Fruit fly (Drosophila melanogaster) whole organism, embryonic: Measurements from ENCODE around the gene asun.

ENCODE experiments used
- Antp ChIP-seq: fragments of 200-800 bp; sonication (Bioruptor generic); optimal IDR thresholded peaks from 3 replicates; lab custom pipeline; 2016; ENCODE audit warnings: missing biosample characterization, missing genetic modification characterization
- B-H1 ChIP-seq: fragments of 200-800 bp; sonication (Bioruptor generic); IDR thresholded peaks from 3 replicates; pipeline ENCODE4 v1.3.6; 2022; ENCODE audit warnings: missing biosample characterization, missing genetic modification characterization
- Bdp1 ChIP-seq: fragments of 200-800 bp; sonication (Bioruptor generic); optimal IDR thresholded peaks from 3 replicates; lab custom pipeline; 2016; ENCODE audit warnings: missing biosample characterization, missing genetic modification characterization
- Bgb ChIP-seq: fragments of 200-800 bp; sonication (Bioruptor generic); IDR thresholded peaks from 2 replicates; pipeline ENCODE4 v1.3.6; 2022; ENCODE audit warnings: missing biosample characterization, missing genetic modification characterization; ENCODE audit not compliant: partially characterized antibody
- CG10209 ChIP-seq: fragments of 200-800 bp; sonication (Bioruptor generic); optimal IDR thresholded peaks from 3 replicates; lab custom pipeline; 2017; ENCODE audit warnings: missing biosample characterization, mild to moderate bottlenecking, missing genetic modification characterization, missing genetic modification reagents
- CG12071 ChIP-seq: fragments of 200-800 bp; sonication (Bioruptor generic); optimal IDR thresholded peaks from 3 replicates; lab custom pipeline; 2018; ENCODE audit warnings: missing biosample characterization, mild to moderate bottlenecking, missing genetic modification characterization
- CG12236 ChIP-seq: fragments of 200-800 bp; sonication (Bioruptor generic); optimal IDR thresholded peaks from 2 replicates; lab custom pipeline; 2016; ENCODE audit warnings: missing biosample characterization, missing genetic modification characterization
- CG12744 ChIP-seq: fragments of 200-800 bp; sonication (Bioruptor generic); optimal IDR thresholded peaks from 2 replicates; lab custom pipeline; 2016; ENCODE audit warnings: missing biosample characterization, missing genetic modification characterization
- CG14667 ChIP-seq: fragments of 200-800 bp; sonication (Bioruptor generic); IDR thresholded peaks from 2 replicates; pipeline ENCODE4 v1.3.6; 2022; ENCODE audit warnings: missing biosample characterization, missing genetic modification characterization
- CG14710 ChIP-seq: fragments of 200-800 bp; sonication (Bioruptor generic); optimal IDR thresholded peaks from 3 replicates; lab custom pipeline; 2019; ENCODE audit warnings: missing biosample characterization, mild to moderate bottlenecking, missing genetic modification characterization, moderate library complexity
- CG15011 ChIP-seq: fragments of 200-800 bp; sonication (Bioruptor generic); optimal IDR thresholded peaks from 3 replicates; lab custom pipeline; 2018; ENCODE audit warnings: missing biosample characterization, mild to moderate bottlenecking, missing genetic modification characterization
- CG16779 ChIP-seq: fragments of 200-800 bp; sonication (Bioruptor generic); IDR thresholded peaks from 2 replicates; pipeline ENCODE4 v1.3.6; 2022; ENCODE audit warnings: missing biosample characterization, missing genetic modification characterization
- CG17328 ChIP-seq: fragments of 200-800 bp; sonication (Bioruptor generic); IDR thresholded peaks from 2 replicates; pipeline ENCODE4 v1.3.6; 2022; ENCODE audit warnings: missing biosample characterization, missing genetic modification characterization
- CG17912 ChIP-seq: fragments of 200-800 bp; sonication (Bioruptor generic); optimal IDR thresholded peaks from 2 replicates; lab custom pipeline; 2018; ENCODE audit warnings: missing biosample characterization, mild to moderate bottlenecking, missing genetic modification characterization
- CG2202 ChIP-seq: fragments of 200-800 bp; sonication (Bioruptor generic); optimal IDR thresholded peaks from 2 replicates; lab custom pipeline; 2018; ENCODE audit warnings: missing biosample characterization, mild to moderate bottlenecking, missing genetic modification characterization
- CG2889 ChIP-seq: fragments of 200-800 bp; sonication (Bioruptor generic); IDR thresholded peaks from 3 replicates; pipeline ENCODE4 v1.3.6; 2022; ENCODE audit warnings: missing biosample characterization, missing genetic modification characterization
- CG3065 ChIP-seq: fragments of 200-800 bp; sonication (Bioruptor generic); optimal IDR thresholded peaks from 2 replicates; lab custom pipeline; 2016; ENCODE audit warnings: missing biosample characterization, missing genetic modification characterization
- CG31224 ChIP-seq: fragments of 200-800 bp; sonication (Bioruptor generic); IDR thresholded peaks from 2 replicates; pipeline ENCODE4 v1.3.6; 2022; ENCODE audit warnings: missing biosample characterization, missing genetic modification characterization
- CG33557 ChIP-seq: fragments of 200-800 bp; sonication (Bioruptor generic); optimal IDR thresholded peaks from 2 replicates; lab custom pipeline; 2019; ENCODE audit warnings: missing biosample characterization, mild to moderate bottlenecking, missing genetic modification characterization, moderate library complexity
- CG34376 ChIP-seq: fragments of 200-800 bp; sonication (Bioruptor generic); optimal IDR thresholded peaks from 2 replicates; lab custom pipeline; 2018; ENCODE audit warnings: missing biosample characterization, mild to moderate bottlenecking, missing genetic modification characterization
- CG3847 ChIP-seq: fragments of 200-800 bp; sonication (Bioruptor generic); IDR thresholded peaks from 2 replicates; pipeline ENCODE4 v1.3.6; 2022; ENCODE audit warnings: missing biosample characterization, missing genetic modification characterization
- CG4404 ChIP-seq: fragments of 200-800 bp; sonication (Bioruptor generic); IDR thresholded peaks from 2 replicates; pipeline ENCODE4 v1.3.6; 2022; ENCODE audit warnings: missing biosample characterization, missing genetic modification characterization
- CG6654 ChIP-seq: fragments of 200-800 bp; sonication (Bioruptor generic); optimal IDR thresholded peaks from 2 replicates; lab custom pipeline; 2017; ENCODE audit warnings: missing biosample characterization, mild to moderate bottlenecking, missing genetic modification characterization
- CG7357 ChIP-seq: fragments of 200-800 bp; sonication (Bioruptor generic); IDR thresholded peaks from 3 replicates; pipeline ENCODE4 v1.3.6; 2022; ENCODE audit warnings: missing biosample characterization, missing genetic modification characterization
- CG7372 ChIP-seq: fragments of 200-800 bp; sonication (Bioruptor generic); IDR thresholded peaks from 2 replicates; pipeline ENCODE4 v1.3.6; 2022; ENCODE audit warnings: missing biosample characterization, missing genetic modification characterization
- Deaf1 ChIP-seq: fragments of 200-800 bp; optimal IDR thresholded peaks from 3 replicates; lab custom pipeline; 2019; ENCODE audit warnings: missing biosample characterization, mild to moderate bottlenecking, missing genetic modification characterization, moderate library complexity
- Fer2 ChIP-seq: fragments of 200-800 bp; sonication (Bioruptor generic); optimal IDR thresholded peaks from 2 replicates; lab custom pipeline; 2018; ENCODE audit warnings: missing biosample characterization, mild to moderate bottlenecking, missing genetic modification characterization, moderate library complexity
- Hand ChIP-seq: fragments of 200-800 bp; sonication (Bioruptor generic); optimal IDR thresholded peaks from 2 replicates; lab custom pipeline; 2017; ENCODE audit warnings: mild to moderate bottlenecking, missing biosample characterization, missing genetic modification reagents, missing genetic modification characterization
- Max ChIP-seq: fragments of 200-800 bp; sonication (Bioruptor generic); optimal IDR thresholded peaks from 2 replicates; lab custom pipeline; 2016; ENCODE audit warnings: missing biosample characterization, mild to moderate bottlenecking, missing genetic modification characterization
- Nf-YA ChIP-seq: fragments of 200-800 bp; sonication (Bioruptor generic); IDR thresholded peaks from 2 replicates; pipeline ENCODE4 v1.3.6; 2022; ENCODE audit warnings: missing biosample characterization, missing genetic modification characterization
- Six4 ChIP-seq: fragments of 200-800 bp; sonication (Bioruptor generic); optimal IDR thresholded peaks from 2 replicates; lab custom pipeline; 2016; ENCODE audit warnings: missing biosample characterization, missing genetic modification characterization
- ap ChIP-seq: fragments of 200-800 bp; sonication (Bioruptor generic); IDR thresholded peaks from 2 replicates; pipeline ENCODE4 v1.3.6; 2022; ENCODE audit warnings: missing biosample characterization, missing genetic modification characterization
- ase ChIP-seq: fragments of 200-800 bp; sonication (Bioruptor generic); IDR thresholded peaks from 3 replicates; pipeline ENCODE4 v1.3.6; 2022; ENCODE audit warnings: missing biosample characterization, missing genetic modification characterization
- da ChIP-seq: fragments of 200-800 bp; sonication (Bioruptor generic); optimal IDR thresholded peaks from 2 replicates; lab custom pipeline; 2016; ENCODE audit warnings: missing biosample characterization, missing genetic modification characterization
- dan ChIP-seq: fragments of 200-800 bp; sonication (Bioruptor generic); IDR thresholded peaks from 2 replicates; pipeline ENCODE4 v1.3.6; 2022; ENCODE audit warnings: missing biosample characterization, missing genetic modification characterization
- dimm ChIP-seq: fragments of 200-800 bp; sonication (Bioruptor generic); IDR thresholded peaks from 2 replicates; pipeline ENCODE4 v1.3.6; 2022; ENCODE audit warnings: missing biosample characterization, missing genetic modification characterization
- eve ChIP-seq, 2 experiments: fragments of >200 bp; optimal IDR thresholded peaks; 2 replicates each; lab custom pipeline; 2017; ENCODE audit warnings: missing biosample characterization in 2 of 2, missing genetic modification characterization in 2 of 2
- gsb ChIP-seq: fragments of 200-800 bp; sonication (Bioruptor generic); IDR thresholded peaks from 2 replicates; pipeline ENCODE4 v1.3.6; 2022; ENCODE audit warnings: missing biosample characterization, missing genetic modification characterization
- ham ChIP-seq: fragments of 200-800 bp; sonication (Bioruptor generic); IDR thresholded peaks from 2 replicates; pipeline ENCODE4 v1.3.6; 2022; ENCODE audit warnings: missing biosample characterization, missing genetic modification characterization
- jing ChIP-seq: fragments of 200-800 bp; sonication (Bioruptor generic); optimal IDR thresholded peaks from 2 replicates; lab custom pipeline; 2018; ENCODE audit warnings: missing biosample characterization, mild to moderate bottlenecking, missing genetic modification characterization
- lilli ChIP-seq: fragments of 200-800 bp; sonication (Bioruptor generic); optimal IDR thresholded peaks from 3 replicates; lab custom pipeline; 2016; ENCODE audit warnings: missing biosample characterization, missing genetic modification characterization
- lola ChIP-seq, 3 experiments: fragments of >200 bp in 2 of 3; fragments of 200-800 bp in 1 of 3; sonication (Bioruptor generic) in 1 of 3; optimal IDR thresholded peaks; 2 replicates each; lab custom pipeline; 2017 to 2019; ENCODE audit warnings: missing biosample characterization in 3 of 3, missing genetic modification characterization in 3 of 3, mild to moderate bottlenecking in 1 of 3, moderate library complexity in 1 of 3
- nau ChIP-seq: fragments of 200-800 bp; sonication (Bioruptor generic); optimal IDR thresholded peaks from 3 replicates; lab custom pipeline; 2017; ENCODE audit warnings: missing biosample characterization, mild to moderate bottlenecking, missing genetic modification characterization, missing genetic modification reagents
- nerfin-2 ChIP-seq: fragments of 200-800 bp; sonication (Bioruptor generic); IDR thresholded peaks from 2 replicates; pipeline ENCODE4 v1.3.6; 2022; ENCODE audit warnings: missing biosample characterization, missing genetic modification characterization; ENCODE audit not compliant: partially characterized antibody
- oc ChIP-seq: fragments of 200-800 bp; sonication (Bioruptor generic); optimal IDR thresholded peaks from 2 replicates; lab custom pipeline; 2018; ENCODE audit warnings: missing biosample characterization, mild to moderate bottlenecking, missing genetic modification characterization, moderate library complexity
- pros ChIP-seq: fragments of 200-800 bp; sonication (Bioruptor generic); optimal IDR thresholded peaks from 3 replicates; lab custom pipeline; 2019; ENCODE audit warnings: missing biosample characterization, mild to moderate bottlenecking, missing genetic modification characterization, moderate library complexity
- row ChIP-seq: fragments of 200-800 bp; sonication (Bioruptor generic); IDR thresholded peaks from 3 replicates; pipeline ENCODE4 v1.3.6; 2022; ENCODE audit warnings: missing biosample characterization, missing genetic modification characterization
- tgo ChIP-seq: fragments of 200-800 bp; sonication (Bioruptor generic); IDR thresholded peaks from 3 replicates; pipeline ENCODE4 v1.3.6; 2022; ENCODE audit warnings: missing biosample characterization, missing genetic modification characterization
- vfl ChIP-seq: fragments of 200-800 bp; sonication (Bioruptor generic); optimal IDR thresholded peaks from 2 replicates; lab custom pipeline; 2016; ENCODE audit warnings: missing biosample characterization, missing genetic modification characterization

Gene asun

dm6 chr3R:16260385-16261169, 3.5 kb upstream of the asun start (continued):
- TF ChIP-seq CG12744 (GFP tag; lab: Kevin White, UChicago) (peak; percentile 34), Antp (GFP tag; lab: Kevin White, UChicago) (peak; percentile 59), lola (GFP tag; optimal IDR thresholded peaks at IDR 0.05; lab: Kevin White, UChicago) (peak in 1 of 3 experiments; percentile 31), dan (GFP tag; lab: Robert Waterston, UW) (no peak), Bdp1 (peak; percentile 60), CG15011 (GFP tag; lab: Kevin White, UChicago) (no peak), CG7357 (GFP tag; lab: Robert Waterston, UW) (no peak), da (no peak), CG34376 (GFP tag; lab: Kevin White, UChicago) (no peak), ham (no peak), CG3065 (peak; percentile 36), lilli (GFP tag; lab: Kevin White, UChicago) (peak; percentile 75), CG31224 (GFP tag; lab: Robert Waterston, UW) (0 out of 2 replicates have a peak, but pooled peaks have one; percentile 21), Deaf1 (no peak), CG3847 (GFP tag; lab: Robert Waterston, UW) (peak; percentile 90), Six4 (peak; percentile 56), row (peak; percentile 34; the same call in 1 of the 3 replicates), CG4404 (GFP tag; lab: Robert Waterston, UW) (no peak), CG14667 (GFP tag; lab: Robert Waterston, UW) (peak; percentile 56; the same call in 1 of the 2 replicates), pros (GFP tag; lab: Kevin White, UChicago) (no peak), Max (peak; percentile 55), B-H1 (GFP tag; lab: Robert Waterston, UW) (peak; percentile 51; the same call in 2 of the 3 replicates), dimm (GFP tag; lab: Robert Waterston, UW) (no peak), CG17912 (GFP tag; lab: Kevin White, UChicago) (peak; percentile 93), ase (GFP tag; lab: Robert Waterston, UW) (peak; percentile 60; the same call in 2 of the 3 replicates), Fer2 (tag; lab: Kevin White, UChicago) (peak; percentile 25), CG17328 (GFP tag; lab: Robert Waterston, UW) (peak; percentile 75), CG7372 (peak; percentile 61; the same call in 1 of the 2 replicates), CG16779 (GFP tag; lab: Robert Waterston, UW) (peak; percentile 68), nau (GFP tag; lab: Kevin White, UChicago) (no peak), jing (GFP tag; lab: Kevin White, UChicago) (peak; percentile 30), CG12236 (GFP tag; lab: Kevin White, UChicago) (peak; percentile 57), Hand (GFP tag; lab: Kevin White, UChicago) (no peak), CG33557 (GFP tag; lab: Kevin White, UChicago) (peak; percentile 30), CG2889 (GFP tag; lab: Robert Waterston, UW) (no peak), ap (GFP tag; lab: Robert Waterston, UW) (0 out of 2 replicates have a peak, but pooled peaks have one; percentile 15), CG10209 (GFP tag; lab: Kevin White, UChicago) (peak; percentile 66), eve (GFP tag; optimal IDR thresholded peaks at IDR 0.05; lab: Kevin White, UChicago) (no peak), CG12071 (no peak), vfl (GFP tag; lab: Kevin White, UChicago) (peak; percentile 4), Nf-YA (GFP tag; lab: Robert Waterston, UW) (no peak), CG6654 (GFP tag; lab: Kevin White, UChicago) (peak; percentile 34), CG2202 (peak; percentile 43), CG14710 (tag; lab: Kevin White, UChicago) (peak; percentile 49), oc (peak; percentile 15), Bgb (GFP tag; lab: Robert Waterston, UW) (peak; percentile 74), tgo (GFP tag; lab: Robert Waterston, UW) (peak; percentile 34; the same call in 1 of the 3 replicates), gsb (GFP tag; lab: Robert Waterston, UW) (no peak), nerfin-2 (GFP tag; lab: Robert Waterston, UW) (no peak)
